Worm (Caenorhabditis elegans): ENCODE data around the gene usp-4.

usp-4 gene

ce11 chrIV:6785873-6786272 is 28.8 kb downstream of the usp-4 start (continued):
- no peak for TF ChIP-seq elt-3 (tag; optimal IDR thresholded peaks at IDR 0.05)
- TF ChIP-seq elt-1 (tag; optimal IDR thresholded peaks at IDR 0.05): no peak
- no peak for TF ChIP-seq ceh-16 (tag; optimal IDR thresholded peaks at IDR 0.05)
- TF ChIP-seq snpc-4 (tag; optimal IDR thresholded peaks at IDR 0.05): peak; percentile 54
- peak; percentile 49 for TF ChIP-seq pqm-1 (tag; optimal IDR thresholded peaks at IDR 0.05)
- no peak for TF ChIP-seq ztf-4 (tag; optimal IDR thresholded peaks at IDR 0.05)
- TF ChIP-seq mdl-1 (tag; optimal IDR thresholded peaks at IDR 0.05): no peak
- no peak for TF ChIP-seq fkh-2 (tag; optimal IDR thresholded peaks at IDR 0.05)

- no peak for TF ChIP-seq skn-1 (tag; optimal IDR thresholded peaks at IDR 0.05)
- TF ChIP-seq nhr-12 (tag; optimal IDR thresholded peaks at IDR 0.05): no peak
- TF ChIP-seq ztf-11 (tag; optimal IDR thresholded peaks at IDR 0.05): no peak
- no peak for TF ChIP-seq unc-62 (GFP tag; optimal IDR thresholded peaks at IDR 0.05)
- no peak for TF ChIP-seq snpc-4 (tag; optimal IDR thresholded peaks at IDR 0.05)
- TF ChIP-seq elt-2 (tag; optimal IDR thresholded peaks at IDR 0.05): no peak
- TF ChIP-seq jun-1 (tag; optimal IDR thresholded peaks at IDR 0.05): no peak
- TF ChIP-seq nhr-11 (tag; optimal IDR thresholded peaks at IDR 0.05): no peak
Measured at ce11 chrIV:6789950-6790349, 32.8 kb downstream of the usp-4 start.

- TF ChIP-seq ztf-11 (tag; optimal IDR thresholded peaks at IDR 0.05) (no peak), nhr-237 (tag; optimal IDR thresholded peaks at IDR 0.05) (no peak), mml-1 (tag; optimal IDR thresholded peaks at IDR 0.05) (no peak), unc-39 (tag; optimal IDR thresholded peaks at IDR 0.05) (no peak), tbx-2 (tag; optimal IDR thresholded peaks at IDR 0.05) (peak; percentile 70), fos-1 (tag; optimal IDR thresholded peaks at IDR 0.05) (peak; percentile 5), R02D3.7 (tag; optimal IDR thresholded peaks at IDR 0.05) (peak; percentile 70), nhr-11 (tag; optimal IDR thresholded peaks at IDR 0.05) (peak; percentile 58), nhr-23 (tag; optimal IDR thresholded peaks at IDR 0.05) (peak; percentile 97), lsy-12 (tag; optimal IDR thresholded peaks at IDR 0.05) (peak; percentile 83), ceh-9 (tag; optimal IDR thresholded peaks at IDR 0.05) (no peak), lin-15B (tag; optimal IDR thresholded peaks at IDR 0.05) (peak; percentile 100), ZK546.5 (tag; optimal IDR thresholded peaks at IDR 0.05) (no peak), jun-1 (tag; optimal IDR thresholded peaks at IDR 0.05) (peak; percentile 75), nhr-28 (tag; optimal IDR thresholded peaks at IDR 0.05) (no peak), egl-27 (tag; optimal IDR thresholded peaks at IDR 0.05) (peak; percentile 60), ztf-4 (tag; optimal IDR thresholded peaks at IDR 0.05) (no peak), fkh-2 (tag; optimal IDR thresholded peaks at IDR 0.05) (no peak), elt-3 (tag; optimal IDR thresholded peaks at IDR 0.05) (peak in 2 of 3 experiments; percentile 41 to 59), elt-1 (tag; optimal IDR thresholded peaks at IDR 0.05) (peak; percentile 66), zag-1 (tag; optimal IDR thresholded peaks at IDR 0.05) (no peak), nfya-1 (tag; optimal IDR thresholded peaks at IDR 0.05; ENCODE audit: insufficient read depth) (peak; percentile 97), ama-1 (optimal IDR thresholded peaks at IDR 0.05) (peak; percentile 36), elt-2 (tag; optimal IDR thresholded peaks at IDR 0.05) (peak; percentile 74), daf-12 (tag; optimal IDR thresholded peaks at IDR 0.05) (no peak), fkh-10 (GFP tag; optimal IDR thresholded peaks at IDR 0.05) (peak; percentile 40), skn-1 (tag; optimal IDR thresholded peaks at IDR 0.05) (peak; percentile 82), egl-5 (tag; optimal IDR thresholded peaks at IDR 0.05) (peak; percentile 98), nhr-43 (tag; optimal IDR thresholded peaks at IDR 0.05; ENCODE audit: poor library complexity, severe bottlenecking) (peak; percentile 66), nhr-77 (tag; optimal IDR thresholded peaks at IDR 0.05) (peak; percentile 90), lin-39 (tag; optimal IDR thresholded peaks at IDR 0.05) (peak; percentile 98), pha-4 (tag; optimal IDR thresholded peaks at IDR 0.05) (peak; percentile 99), ceh-82 (tag; optimal IDR thresholded peaks at IDR 0.05) (peak; percentile 31), pqm-1 (tag; optimal IDR thresholded peaks at IDR 0.05) (peak; percentile 77), hmg-11 (tag; optimal IDR thresholded peaks at IDR 0.05) (peak; percentile 89), unc-62 (GFP tag; optimal IDR thresholded peaks at IDR 0.05) (peak; percentile 76), snpc-4 (tag; optimal IDR thresholded peaks at IDR 0.05) (peak; percentile 92), sea-2 (GFP tag; optimal IDR thresholded peaks at IDR 0.05) (peak; percentile 41), ceh-16 (tag; optimal IDR thresholded peaks at IDR 0.05) (peak; percentile 40), nhr-25 (tag; optimal IDR thresholded peaks at IDR 0.05) (peak; percentile 98), nhr-12 (tag; optimal IDR thresholded peaks at IDR 0.05) (no peak), nhr-67 (tag; optimal IDR thresholded peaks at IDR 0.05) (no peak), eor-1 (tag; optimal IDR thresholded peaks at IDR 0.05) (no peak), nhr-76 (tag; optimal IDR thresholded peaks at IDR 0.05) (peak; percentile 58), ceh-28 (tag; optimal IDR thresholded peaks at IDR 0.05) (peak; percentile 88)
Measured at ce11 chrIV:6790438-6791124, 33.5 kb downstream of the usp-4 start, which contains the start of the genes C17H12.2 and vha-8. C17H12.2 (minus strand) TSS chrIV:6790488. vha-8 (plus strand) TSS chrIV:6791074.

All from whole organism, L3 larva.